Worm (Caenorhabditis elegans) whole organism, L3 larva: ENCODE measurements around the gene gly-6.

Source experiments
- ceh-28 ChIP-seq: fragments of 150-350 bp; optimal IDR thresholded peaks from 2 replicates; lab custom pipeline; 2014; ENCODE audit warnings: missing biosample characterization, missing genetic modification reagents, missing genetic modification characterization
- egl-5 ChIP-seq: fragments of 150-350 bp; optimal IDR thresholded peaks from 2 replicates; lab custom pipeline; 2017; ENCODE audit warnings: missing biosample characterization, missing genetic modification reagents, missing genetic modification characterization, inconsistent platforms
- elt-2 ChIP-seq: sonication (generic microtip); optimal IDR thresholded peaks from 2 replicates; lab custom pipeline; 2016; ENCODE audit warnings: missing genetic modification reagents, mild to moderate bottlenecking, missing genetic modification characterization, missing compliant biosample characterization
- elt-3 ChIP-seq, 3 experiments: fragments of 150-350 bp in 1 of 3; sonication (generic microtip) in 2 of 3; optimal IDR thresholded peaks; 2 replicates in 2 of 3; 4 replicates in 1 of 3; lab custom pipeline; 2014 to 2017; ENCODE audit warnings: missing biosample characterization in 3 of 3, missing genetic modification characterization in 3 of 3
- fkh-10 ChIP-seq: sonication (generic microtip); optimal IDR thresholded peaks from 2 replicates; lab custom pipeline; 2017; ENCODE audit warnings: missing biosample characterization, missing genetic modification reagents, missing genetic modification characterization
- mdl-1 ChIP-seq: fragments of 150-350 bp; optimal IDR thresholded peaks from 2 replicates; lab custom pipeline; 2014; ENCODE audit warnings: missing biosample characterization, missing genetic modification characterization
- nfya-1 ChIP-seq: sonication (generic microtip); optimal IDR thresholded peaks from 2 replicates; lab custom pipeline; 2017; ENCODE audit warnings: missing genetic modification characterization, mild to moderate bottlenecking, missing compliant biosample characterization, antibody characterized with exemption, moderate library complexity; ENCODE audit not compliant: insufficient read depth
- nhr-11 ChIP-seq: fragments of 150-350 bp; optimal IDR thresholded peaks from 2 replicates; lab custom pipeline; 2014; ENCODE audit warnings: missing biosample characterization, missing genetic modification characterization
- nhr-237 ChIP-seq: fragments of 150-350 bp; optimal IDR thresholded peaks from 2 replicates; lab custom pipeline; 2014; ENCODE audit warnings: missing biosample characterization, missing genetic modification characterization
- pha-4 ChIP-seq: fragments of 150-350 bp; optimal IDR thresholded peaks from 2 replicates; lab custom pipeline; 2014; ENCODE audit warnings: missing biosample characterization, missing genetic modification reagents, missing genetic modification characterization
- pqm-1 ChIP-seq: fragments of 150-350 bp; optimal IDR thresholded peaks from 2 replicates; lab custom pipeline; 2017; ENCODE audit warnings: missing biosample characterization, missing genetic modification characterization, inconsistent platforms
- snpc-4 ChIP-seq: fragments of 150-350 bp; optimal IDR thresholded peaks from 2 replicates; lab custom pipeline; 2014; ENCODE audit warnings: missing biosample characterization, missing genetic modification characterization
- zag-1 ChIP-seq: fragments of 150-350 bp; optimal IDR thresholded peaks from 2 replicates; lab custom pipeline; 2014; ENCODE audit warnings: missing biosample characterization, missing genetic modification characterization
- ztf-11 ChIP-seq: fragments of 150-350 bp; optimal IDR thresholded peaks from 2 replicates; lab custom pipeline; 2014; ENCODE audit warnings: missing biosample characterization, missing genetic modification characterization

DNA sequence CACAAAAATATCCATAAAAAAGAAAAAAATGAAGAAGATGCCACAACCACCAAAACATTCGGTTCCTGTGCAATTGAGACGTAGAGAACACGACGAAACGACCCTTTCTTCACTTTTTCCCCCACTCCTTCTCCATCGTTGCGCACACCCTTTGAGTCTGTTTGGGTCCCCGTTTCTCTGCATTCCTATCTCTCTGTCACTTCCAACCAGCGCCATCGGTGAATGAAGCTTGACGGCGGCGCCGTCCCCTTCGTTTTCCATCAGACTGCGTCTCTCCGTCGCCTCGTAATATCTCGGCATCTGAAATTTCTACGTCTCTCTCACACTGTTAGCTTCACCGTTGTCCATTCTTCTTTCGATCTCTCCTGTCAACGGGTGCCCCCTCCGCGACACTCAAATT lies 4.6 kb upstream of the gly-6 start:
- TF ChIP-seq nhr-237 (tag; lab: Kevin White, UChicago): no peak
- no peak for TF ChIP-seq elt-3 (tag; optimal IDR thresholded peaks at IDR 0.05; lab: Kevin White, UChicago)
- peak; percentile 40 for TF ChIP-seq egl-5 (tag; lab: Kevin White, UChicago)
- no peak for TF ChIP-seq elt-2 (tag; lab: Kevin White, UChicago)
- no peak for TF ChIP-seq nhr-11 (tag; lab: Kevin White, UChicago)
- no peak for TF ChIP-seq pqm-1 (tag; lab: Kevin White, UChicago)
- TF ChIP-seq ztf-11 (tag; lab: Kevin White, UChicago): no peak
- peak; percentile 10 for TF ChIP-seq snpc-4 (tag; lab: Kevin White, UChicago)
- no peak for TF ChIP-seq fkh-10
- TF ChIP-seq nfya-1 (tag; lab: Kevin White, UChicago): peak; percentile 81
- TF ChIP-seq ceh-28 (tag; lab: Kevin White, UChicago): no peak
- no peak for TF ChIP-seq mdl-1 (tag; lab: Kevin White, UChicago)
- TF ChIP-seq zag-1 (tag; lab: Kevin White, UChicago): no peak
- no peak for TF ChIP-seq pha-4 (tag; lab: Kevin White, UChicago)
